Fruit fly (Drosophila melanogaster): ENCODE data around the gene CG33689.
A peak's percentile ranks its signal among the peaks of the same experiment; 100 is the strongest.

Gene CG33689

dm6 chr3L:16161847-16162556 lies 38.0 kb upstream of the CG33689 start (continued):
- TF ChIP-seq CG11398 (GFP tag; optimal IDR thresholded peaks at IDR 0.05) (peak; percentile 34), Lim3 (GFP tag; IDR thresholded peaks at IDR 0.05) (no peak), CG5180 (GFP tag; optimal IDR thresholded peaks at IDR 0.05) (peak; percentile 45), sens (GFP tag) (peak; percentile 87), ranshi (GFP tag; IDR thresholded peaks at IDR 0.05) (no peak), Ravus (GFP tag; IDR thresholded peaks at IDR 0.05) (no peak), Usf (GFP tag; optimal IDR thresholded peaks at IDR 0.05) (peak; percentile 42), gem (tag; optimal IDR thresholded peaks at IDR 0.05) (peak; percentile 83), phol (tag; optimal IDR thresholded peaks at IDR 0.05) (peak; percentile 63), luna (GFP tag; optimal IDR thresholded peaks at IDR 0.05) (no peak), mam (GFP tag; optimal IDR thresholded peaks at IDR 0.05) (peak; percentile 85), crol (GFP tag; IDR thresholded peaks at IDR 0.05) (peak; percentile 84), Sry-β (GFP tag; optimal IDR thresholded peaks at IDR 0.05) (no peak), CG9876 (GFP tag; optimal IDR thresholded peaks at IDR 0.05) (no peak), CG2712 (tag; optimal IDR thresholded peaks at IDR 0.05) (peak; percentile 77), Dfd (GFP tag; optimal IDR thresholded peaks at IDR 0.05) (no peak), CG5245 (GFP tag; optimal IDR thresholded peaks at IDR 0.05) (peak; percentile 60), lov (optimal IDR thresholded peaks at IDR 0.05) (no peak), lov (GFP tag; IDR thresholded peaks at IDR 0.05) (no peak), CG32532 (GFP tag; IDR thresholded peaks at IDR 0.05) (peak; percentile 72), gt (GFP tag; IDR thresholded peaks at IDR 0.05) (no peak), az2 (GFP tag; optimal IDR thresholded peaks at IDR 0.05) (peak; percentile 71), CG13894 (tag; optimal IDR thresholded peaks at IDR 0.05) (peak; percentile 78), CG17385 (GFP tag; optimal IDR thresholded peaks at IDR 0.05) (peak; percentile 75), dimm (GFP tag; IDR thresholded peaks at IDR 0.05) (no peak), B-H2 (GFP tag; optimal IDR thresholded peaks at IDR 0.05) (peak; percentile 16), BtbVII (GFP tag; optimal IDR thresholded peaks at IDR 0.05) (peak; percentile 80), HLH54F (GFP tag; optimal IDR thresholded peaks at IDR 0.05) (peak; percentile 74), CG11504 (tag; optimal IDR thresholded peaks at IDR 0.05) (peak; percentile 87), CG15269 (tag; optimal IDR thresholded peaks at IDR 0.05) (peak; percentile 82), CG11247 (GFP tag; IDR thresholded peaks at IDR 0.05) (no peak; the same call in 1 of the 2 replicates), Ssrp (tag; optimal IDR thresholded peaks at IDR 0.05) (peak; percentile 59), Abd-B (GFP tag; optimal IDR thresholded peaks at IDR 0.05) (no peak), CG16779 (GFP tag; IDR thresholded peaks at IDR 0.05) (no peak), Aef1 (GFP tag; IDR thresholded peaks at IDR 0.05) (no peak; the same call in 1 of the 3 replicates), trh (GFP tag; optimal IDR thresholded peaks at IDR 0.05) (no peak), schlank (tag; optimal IDR thresholded peaks at IDR 0.05) (peak; percentile 11), ken (GFP tag; IDR thresholded peaks at IDR 0.05) (no peak), CG4707 (GFP tag; optimal IDR thresholded peaks at IDR 0.05) (peak; percentile 40), ERR (GFP tag; optimal IDR thresholded peaks at IDR 0.05) (peak; percentile 21), Bdp1 (GFP tag; optimal IDR thresholded peaks at IDR 0.05) (peak; percentile 34), NC2α (GFP tag; optimal IDR thresholded peaks at IDR 0.05) (peak; percentile 12), Fer2 (tag; optimal IDR thresholded peaks at IDR 0.05) (peak; percentile 63), CG6689 (GFP tag; IDR thresholded peaks at IDR 0.05) (peak; percentile 66), CG11456 (GFP tag; IDR thresholded peaks at IDR 0.05) (no peak), Hmr (GFP tag; optimal IDR thresholded peaks at IDR 0.05) (peak; percentile 82), CG1602 (GFP tag; optimal IDR thresholded peaks at IDR 0.05) (peak; percentile 45), her (GFP tag; optimal IDR thresholded peaks at IDR 0.05) (peak; percentile 71), ham (GFP tag; IDR thresholded peaks at IDR 0.05) (no peak), CG17802 (tag; optimal IDR thresholded peaks at IDR 0.05) (no peak), crp (GFP tag; optimal IDR thresholded peaks at IDR 0.05) (peak in 1 of 2 experiments; percentile 16)
